Worm (Caenorhabditis elegans): ENCODE results near the gene ZK632.9.

- TF ChIP-seq blmp-1 (tag; optimal IDR thresholded peaks at IDR 0.05; ENCODE audit: insufficient read depth): peak; percentile 46
- TF ChIP-seq egl-27 (tag; optimal IDR thresholded peaks at IDR 0.05): no peak
- no peak for TF ChIP-seq nhr-237 (tag; optimal IDR thresholded peaks at IDR 0.05)
- peak; percentile 80 for TF ChIP-seq ama-1 (optimal IDR thresholded peaks at IDR 0.05)
- no peak for TF ChIP-seq skn-1 (tag; optimal IDR thresholded peaks at IDR 0.05)
These were observed 17.6 kb downstream of the ZK632.9 start for ce11 chrIII:9807560-9808046.

All from whole organism, L2 larva.